Worm (Caenorhabditis elegans) whole organism, L4 larva: ENCODE results near the gene F41G3.10.

Experiments used
- F49E8.2 ChIP-seq: sonication (generic microtip); optimal IDR thresholded peaks from 2 replicates; lab custom pipeline; 2016; ENCODE audit warnings: missing compliant biosample characterization, mild to moderate bottlenecking, missing genetic modification characterization, borderline replicate concordance
- T26A8.4 ChIP-seq: fragments of 200-800 bp; sonication (Bioruptor generic); IDR thresholded peaks from 2 replicates; pipeline ENCODE4 v1.3.6; 2022; ENCODE audit warnings: missing genetic modification characterization, missing compliant biosample characterization
- ama-1 ChIP-seq: fragments of 150-350 bp; optimal IDR thresholded peaks from 2 replicates; lab custom pipeline; 2014; ENCODE audit warnings: inconsistent platforms, mixed read lengths
- daf-12 ChIP-seq: fragments of 150-350 bp; optimal IDR thresholded peaks from 2 replicates; lab custom pipeline; 2014; ENCODE audit warnings: missing biosample characterization, missing genetic modification reagents, missing genetic modification characterization
- daf-8 ChIP-seq: fragments of 200-800 bp; sonication (Bioruptor generic); IDR thresholded peaks from 2 replicates; pipeline ENCODE4 v1.3.6; 2022; ENCODE audit warnings: missing genetic modification characterization, missing compliant biosample characterization
- egl-27 ChIP-seq: sonication (generic microtip); optimal IDR thresholded peaks from 3 replicates; lab custom pipeline; 2017; ENCODE audit warnings: missing biosample characterization, missing genetic modification reagents, missing genetic modification characterization
- fkh-10 ChIP-seq: fragments of 150-350 bp; optimal IDR thresholded peaks from 2 replicates; lab custom pipeline; 2014; ENCODE audit warnings: missing biosample characterization, missing genetic modification reagents, missing genetic modification characterization
- hlh-30 ChIP-seq: sonication (generic microtip); optimal IDR thresholded peaks from 2 replicates; lab custom pipeline; 2017; ENCODE audit warnings: antibody characterized with exemption, mild to moderate bottlenecking, missing genetic modification characterization, missing compliant biosample characterization; ENCODE audit not compliant: insufficient read depth
- lsy-2 ChIP-seq, 2 experiments: fragments of 150-350 bp in 1 of 2; sonication (generic microtip) in 1 of 2; optimal IDR thresholded peaks; 2 replicates each; lab custom pipeline; 2014 to 2017; ENCODE audit warnings: missing biosample characterization in 2 of 2, missing genetic modification characterization in 2 of 2
- nhr-11 ChIP-seq: fragments of 150-350 bp; optimal IDR thresholded peaks from 2 replicates; lab custom pipeline; 2014; ENCODE audit warnings: missing biosample characterization, missing genetic modification characterization
- rbr-2 ChIP-seq: sonication (generic microtip); optimal IDR thresholded peaks from 2 replicates; lab custom pipeline; 2016; ENCODE audit warnings: missing genotype, missing genetic modification characterization, missing compliant biosample characterization
- saeg-2 ChIP-seq: fragments of 200-800 bp; sonication (Bioruptor generic); IDR thresholded peaks from 2 replicates; pipeline ENCODE4 v1.3.6; 2022; ENCODE audit warnings: missing genetic modification reagents, missing genetic modification characterization, missing compliant biosample characterization
- zip-11 ChIP-seq: fragments of 200-800 bp; sonication (Bioruptor generic); IDR thresholded peaks from 2 replicates; pipeline ENCODE4 v1.3.6; 2022; ENCODE audit warnings: missing genetic modification characterization, missing compliant biosample characterization

DNA sequence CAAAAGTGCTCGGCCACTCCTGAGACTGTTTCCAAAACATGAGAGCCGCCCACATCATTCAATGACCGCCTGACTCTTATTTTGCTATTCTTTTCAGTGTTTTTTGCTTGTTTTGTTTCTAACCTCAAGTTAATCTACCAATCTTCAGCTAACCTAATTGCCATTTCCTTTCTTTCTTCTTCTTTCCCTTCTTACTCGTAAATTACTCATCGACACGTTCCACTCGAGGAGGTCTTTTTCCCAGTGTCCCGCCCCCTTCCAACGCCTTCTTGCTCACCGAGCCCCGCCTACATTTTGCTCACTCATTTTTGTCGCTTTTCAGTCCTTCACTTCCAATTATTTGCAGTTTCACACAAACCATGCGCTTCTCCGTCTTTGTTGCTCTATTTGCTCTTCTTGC is 15.4 kb upstream of the F41G3.10 start, which contains the start of gene nlp-50:
- no peak for TF ChIP-seq lsy-2 (tag; optimal IDR thresholded peaks at IDR 0.05; lab: Kevin White, UChicago)
- TF ChIP-seq daf-8 (GFP tag; lab: Robert Waterston, UW): no peak
- TF ChIP-seq fkh-10 (GFP tag; lab: Kevin White, UChicago): no peak
- no peak for TF ChIP-seq saeg-2
- TF ChIP-seq zip-11 (GFP tag; lab: Robert Waterston, UW): no peak
- no peak for TF ChIP-seq nhr-11
- no peak for TF ChIP-seq ama-1
- TF ChIP-seq daf-12: no peak
- no peak for TF ChIP-seq rbr-2 (tag; lab: Kevin White, UChicago)
- TF ChIP-seq egl-27 (tag; lab: Kevin White, UChicago): no peak
- TF ChIP-seq F49E8.2: no peak
- TF ChIP-seq hlh-30 (tag; lab: Kevin White, UChicago): no peak
- TF ChIP-seq T26A8.4 (GFP tag; lab: Robert Waterston, UW): no peak
